Worm (Caenorhabditis elegans) whole organism, L4 larva: Measurements from ENCODE around the gene gcy-34.

Experiments used
- D1046.2 ChIP-seq: fragments of 200-800 bp; sonication (Bioruptor generic); IDR thresholded peaks from 2 replicates; pipeline ENCODE4 v1.3.6; 2022; ENCODE audit warnings: missing genetic modification characterization, missing compliant biosample characterization
- F44E2.7 ChIP-seq: fragments of 200-800 bp; sonication (Bioruptor generic); IDR thresholded peaks from 2 replicates; pipeline ENCODE4 v2.1.2; 2022; ENCODE audit warnings: missing genetic modification characterization, missing compliant biosample characterization
- T26A8.4 ChIP-seq: fragments of 200-800 bp; sonication (Bioruptor generic); IDR thresholded peaks from 2 replicates; pipeline ENCODE4 v1.3.6; 2022; ENCODE audit warnings: missing genetic modification characterization, missing compliant biosample characterization
- ZK546.5 ChIP-seq, 2 experiments: sonication (generic microtip); optimal IDR thresholded peaks; 2 replicates each; lab custom pipeline; 2017; ENCODE audit warnings: missing biosample characterization in 2 of 2, missing genetic modification characterization in 2 of 2
- aha-1 ChIP-seq: fragments of 150-350 bp; peaks from one replicate; lab custom pipeline; 2014; ENCODE audit warnings: missing biosample characterization, missing genetic modification characterization
- aly-2 ChIP-seq: sonication (generic microtip); optimal IDR thresholded peaks from 2 replicates; lab custom pipeline; 2018; ENCODE audit warnings: missing biosample characterization, missing genetic modification characterization
- ama-1 ChIP-seq: fragments of 150-350 bp; optimal IDR thresholded peaks from 2 replicates; lab custom pipeline; 2014; ENCODE audit warnings: inconsistent platforms, mixed read lengths
- ceh-28 ChIP-seq: fragments of 150-350 bp; optimal IDR thresholded peaks from 2 replicates; lab custom pipeline; 2014; ENCODE audit warnings: missing biosample characterization, missing genetic modification reagents, missing genetic modification characterization
- ces-1 ChIP-seq: fragments of 150-350 bp; sonication (generic microtip); optimal IDR thresholded peaks from 4 replicates; lab custom pipeline; 2014; ENCODE audit warnings: missing biosample characterization, missing genetic modification reagents, missing genetic modification characterization
- cey-2 ChIP-seq: sonication (generic microtip); optimal IDR thresholded peaks from 3 replicates; lab custom pipeline; 2017; ENCODE audit warnings: missing genetic modification characterization, mild to moderate bottlenecking, missing compliant biosample characterization, antibody characterized with exemption, borderline replicate concordance; ENCODE audit not compliant: insufficient read depth
- daf-16 ChIP-seq, 3 experiments: sonication (generic microtip); optimal IDR thresholded peaks; 2 replicates each; lab custom pipeline; 2016 to 2017; ENCODE audit warnings: missing genetic modification characterization in 3 of 3, missing genetic modification reagents in 3 of 3, mild to moderate bottlenecking in 2 of 3, missing compliant biosample characterization in 2 of 3, missing biosample characterization in 1 of 3, moderate library complexity in 1 of 3
- daf-8 ChIP-seq: fragments of 200-800 bp; sonication (Bioruptor generic); IDR thresholded peaks from 2 replicates; pipeline ENCODE4 v1.3.6; 2022; ENCODE audit warnings: missing genetic modification characterization, missing compliant biosample characterization
- dmd-8 ChIP-seq: fragments of 200-800 bp; sonication (Bioruptor generic); IDR thresholded peaks from 2 replicates; pipeline ENCODE4 v1.3.6; 2022; ENCODE audit warnings: missing genetic modification characterization, missing compliant biosample characterization
- dmd-9 ChIP-seq: fragments of 200-800 bp; sonication (Bioruptor generic); IDR thresholded peaks from 2 replicates; pipeline ENCODE4 v1.3.6; 2022; ENCODE audit warnings: missing genetic modification reagents, missing genetic modification characterization, missing compliant biosample characterization
- duxl-1 ChIP-seq: sonication (generic microtip); optimal IDR thresholded peaks from 2 replicates; lab custom pipeline; 2016; ENCODE audit warnings: mild to moderate bottlenecking, missing genetic modification characterization, moderate library complexity, missing compliant biosample characterization; ENCODE audit not compliant: poor library complexity
- dve-1 ChIP-seq: sonication (generic microtip); optimal IDR thresholded peaks from 2 replicates; lab custom pipeline; 2017; ENCODE audit warnings: antibody characterized with exemption, mild to moderate bottlenecking, missing genetic modification characterization, missing compliant biosample characterization; ENCODE audit not compliant: insufficient read depth
- hlh-11 ChIP-seq: fragments of 200-800 bp; sonication (Bioruptor generic); optimal IDR thresholded peaks from 2 replicates; lab custom pipeline; 2018; ENCODE audit warnings: mild to moderate bottlenecking, missing genetic modification characterization, missing compliant biosample characterization
- hlh-30 ChIP-seq: sonication (generic microtip); optimal IDR thresholded peaks from 2 replicates; lab custom pipeline; 2017; ENCODE audit warnings: antibody characterized with exemption, mild to moderate bottlenecking, missing genetic modification characterization, missing compliant biosample characterization; ENCODE audit not compliant: insufficient read depth
- lin-1 ChIP-seq: fragments of 200-800 bp; sonication (Bioruptor generic); IDR thresholded peaks from 2 replicates; pipeline ENCODE4 v1.3.6; 2022; ENCODE audit warnings: missing genetic modification reagents, missing genetic modification characterization, missing compliant biosample characterization
- lin-13 ChIP-seq: fragments of 150-350 bp; optimal IDR thresholded peaks from 2 replicates; lab custom pipeline; 2014; ENCODE audit warnings: missing biosample characterization, missing genetic modification reagents, missing genetic modification characterization
- lsy-2 ChIP-seq, 2 experiments: fragments of 150-350 bp in 1 of 2; sonication (generic microtip) in 1 of 2; optimal IDR thresholded peaks; 2 replicates each; lab custom pipeline; 2014 to 2017; ENCODE audit warnings: missing biosample characterization in 2 of 2, missing genetic modification characterization in 2 of 2
- mep-1 ChIP-seq: fragments of 150-350 bp; sonication (generic microtip); optimal IDR thresholded peaks from 3 replicates; lab custom pipeline; 2014; ENCODE audit warnings: missing biosample characterization, missing genetic modification characterization
- mxl-3 ChIP-seq: fragments of 200-800 bp; sonication (Bioruptor generic); optimal IDR thresholded peaks from 2 replicates; lab custom pipeline; 2018; ENCODE audit warnings: mild to moderate bottlenecking, missing genetic modification characterization, missing compliant biosample characterization
- nhr-10 ChIP-seq: fragments of 150-350 bp; optimal IDR thresholded peaks from 2 replicates; lab custom pipeline; 2014; ENCODE audit warnings: missing biosample characterization, missing genetic modification characterization
- nhr-11 ChIP-seq: fragments of 150-350 bp; optimal IDR thresholded peaks from 2 replicates; lab custom pipeline; 2014; ENCODE audit warnings: missing biosample characterization, missing genetic modification characterization
- nhr-25 ChIP-seq: sonication (generic microtip); optimal IDR thresholded peaks from 2 replicates; lab custom pipeline; 2017; ENCODE audit warnings: missing genetic modification characterization, mild to moderate bottlenecking, missing compliant biosample characterization, antibody characterized with exemption, moderate library complexity, borderline replicate concordance; ENCODE audit not compliant: insufficient read depth
- nhr-28 ChIP-seq: fragments of 150-350 bp; optimal IDR thresholded peaks from 2 replicates; lab custom pipeline; 2014; ENCODE audit warnings: missing biosample characterization, missing genetic modification characterization
- nhr-42 ChIP-seq: fragments of 200-800 bp; sonication (Bioruptor generic); IDR thresholded peaks from 2 replicates; pipeline ENCODE4 v1.3.6; 2022; ENCODE audit warnings: missing genetic modification characterization, missing compliant biosample characterization
- nhr-6 ChIP-seq: fragments of 150-350 bp; optimal IDR thresholded peaks from 2 replicates; lab custom pipeline; 2014; ENCODE audit warnings: missing biosample characterization, missing genetic modification characterization
- nhr-76 ChIP-seq: fragments of 150-350 bp; optimal IDR thresholded peaks from 2 replicates; lab custom pipeline; 2014; ENCODE audit warnings: missing biosample characterization, missing genetic modification characterization
- nhr-77 ChIP-seq: fragments of 150-350 bp; optimal IDR thresholded peaks from 2 replicates; lab custom pipeline; 2014; ENCODE audit warnings: missing biosample characterization, missing genetic modification characterization
- pqm-1 ChIP-seq: sonication (generic microtip); optimal IDR thresholded peaks from 2 replicates; lab custom pipeline; 2017; ENCODE audit warnings: missing biosample characterization, missing genetic modification characterization
- saeg-2 ChIP-seq: fragments of 200-800 bp; sonication (Bioruptor generic); IDR thresholded peaks from 2 replicates; pipeline ENCODE4 v1.3.6; 2022; ENCODE audit warnings: missing genetic modification reagents, missing genetic modification characterization, missing compliant biosample characterization
- set-16 ChIP-seq: fragments of 200-800 bp; sonication (Bioruptor generic); IDR thresholded peaks from 2 replicates; pipeline ENCODE4 v1.3.6; 2022; ENCODE audit warnings: missing genetic modification reagents, missing genetic modification characterization, missing compliant biosample characterization
- tag-97 ChIP-seq: fragments of 200-800 bp; sonication (Bioruptor generic); IDR thresholded peaks from 2 replicates; pipeline ENCODE4 v1.3.6; 2022; ENCODE audit warnings: missing genetic modification characterization, missing compliant biosample characterization
- unc-39 ChIP-seq: sonication (generic microtip); optimal IDR thresholded peaks from 2 replicates; lab custom pipeline; 2017; ENCODE audit warnings: missing biosample characterization, missing genetic modification characterization
- unc-62 ChIP-seq, 3 experiments: fragments of 150-350 bp in 1 of 3; sonication (generic microtip); optimal IDR thresholded peaks in 2 of 3; peaks in 1 of 3; 1 replicate in 1 of 3; 2 replicates in 2 of 3; lab custom pipeline; 2014 to 2017; ENCODE audit warnings: missing biosample characterization in 3 of 3, missing genetic modification characterization in 3 of 3, missing genetic modification reagents in 3 of 3, missing genotype in 1 of 3
- zag-1 ChIP-seq: fragments of 150-350 bp; optimal IDR thresholded peaks from 2 replicates; lab custom pipeline; 2014; ENCODE audit warnings: missing biosample characterization, missing genetic modification characterization
- zip-2 ChIP-seq: fragments of 150-350 bp; optimal IDR thresholded peaks from 2 replicates; lab custom pipeline; 2014; ENCODE audit warnings: missing biosample characterization, missing genetic modification characterization
- ztf-11 ChIP-seq: fragments of 150-350 bp; optimal IDR thresholded peaks from 2 replicates; lab custom pipeline; 2014; ENCODE audit warnings: missing biosample characterization, missing genetic modification characterization
- ztf-7 ChIP-seq: fragments of 150-350 bp; optimal IDR thresholded peaks from 2 replicates; lab custom pipeline; 2014; ENCODE audit warnings: missing biosample characterization, missing genetic modification characterization

gcy-34 gene

ce11 chrV:13390936-13391335 lies 5.2 kb upstream of the gcy-34 start:
- TF ChIP-seq zag-1 (no peak), mxl-3 (peak; percentile 20), T26A8.4 (GFP tag; lab: Robert Waterston, UW) (no peak), nhr-28 (tag; lab: Kevin White, UChicago) (peak; percentile 27), dmd-8 (GFP tag; lab: Robert Waterston, UW) (0 out of 2 replicates have a peak, but pooled peaks have one; percentile 46), tag-97 (GFP tag; lab: Robert Waterston, UW) (no peak), hlh-30 (tag; lab: Kevin White, UChicago) (peak; percentile 21), aly-2 (tag; lab: Kevin White, UChicago) (no peak), ceh-28 (tag; lab: Kevin White, UChicago) (no peak), lsy-2 (tag; optimal IDR thresholded peaks at IDR 0.05; lab: Kevin White, UChicago) (peak in 1 of 2 experiments; percentile 11), ztf-11 (tag; lab: Kevin White, UChicago) (no peak)

- TF ChIP-seq ztf-7 (tag; lab: Kevin White, UChicago) (no peak), aha-1 (tag; lab: Kevin White, UChicago) (peak; percentile 73), unc-39 (no peak), nhr-28 (tag; lab: Kevin White, UChicago) (peak; percentile 77), mep-1 (tag; lab: Kevin White, UChicago) (peak; percentile 2), nhr-25 (tag; lab: Kevin White, UChicago) (peak; percentile 25), duxl-1 (tag; lab: Kevin White, UChicago) (no peak), set-16 (GFP tag; lab: Robert Waterston, UW) (no peak)
- TF ChIP-seq, all 104 proteins: peak for 4
Observed at ce11 chrV:13389454-13389853, 3.8 kb upstream of the gcy-34 start.

ce11 chrV:13388961-13389360 lies 3.3 kb upstream of the gcy-34 start:
- TF ChIP-seq dmd-8 (GFP tag; lab: Robert Waterston, UW) = 0 out of 2 replicates have a peak, but pooled peaks have one; percentile 51
- TF ChIP-seq unc-62 (GFP tag; optimal IDR thresholded peaks at IDR 0.05 in 1 of 2; lab: Kevin White, UChicago) = peak in 1 of 2 experiments; percentile 92
- no peak for TF ChIP-seq unc-62 (tag; optimal IDR thresholded peaks at IDR 0.05; lab: Kevin White, UChicago)
- TF ChIP-seq lin-1 = no peak

ce11 chrV:13387472-13387871 lies 1.8 kb upstream of the gcy-34 start:
- TF ChIP-seq zip-2 (tag; lab: Kevin White, UChicago) (no peak), aha-1 (tag; lab: Kevin White, UChicago) (peak; percentile 94)
- TF ChIP-seq, all 104 proteins: peak for 1

- TF ChIP-seq ces-1 = no peak
- TF ChIP-seq pqm-1 (tag; lab: Kevin White, UChicago) = peak; percentile 60
- no peak for TF ChIP-seq nhr-77 (tag; lab: Kevin White, UChicago)
- no peak for TF ChIP-seq daf-16 (GFP tag; optimal IDR thresholded peaks at IDR 0.05; lab: Kevin White, UChicago)
- TF ChIP-seq daf-16 (tag; optimal IDR thresholded peaks at IDR 0.05; lab: Kevin White, UChicago) = peak; percentile 57
- TF ChIP-seq dve-1 = peak; percentile 60
- TF ChIP-seq ama-1 (lab: Kevin White, UChicago) = no peak
- no peak for TF ChIP-seq saeg-2 (GFP tag; lab: Robert Waterston, UW)
- TF ChIP-seq nhr-6 (tag; lab: Kevin White, UChicago) = peak; percentile 46
- TF ChIP-seq nhr-28 (tag; lab: Kevin White, UChicago) = peak; percentile 38
- peak; percentile 24 for TF ChIP-seq hlh-11 (tag; lab: Kevin White, UChicago)
- TF ChIP-seq, all 104 proteins: peak for 6
Observed at ce11 chrV:13380980-13381379, 4.7 kb downstream of the gcy-34 start, which contains the start of gene cpz-2. Gene cpz-2 (plus strand): TSS chrV:13381189.

- peak; percentile 22 to 34 for TF ChIP-seq lsy-2 (tag; optimal IDR thresholded peaks at IDR 0.05; lab: Kevin White, UChicago)
- TF ChIP-seq daf-8 = no peak
- no peak for TF ChIP-seq nhr-11 (tag; lab: Kevin White, UChicago)
- no peak for TF ChIP-seq nhr-77 (tag; lab: Kevin White, UChicago)
- peak; percentile 64 for TF ChIP-seq mep-1 (tag; lab: Kevin White, UChicago)
- no peak for TF ChIP-seq lin-13 (GFP tag; lab: Kevin White, UChicago)
- TF ChIP-seq ZK546.5 (tag; optimal IDR thresholded peaks at IDR 0.05; lab: Kevin White, UChicago) = no peak
- TF ChIP-seq nhr-42 (GFP tag; lab: Robert Waterston, UW) = no peak
- no peak for TF ChIP-seq ztf-11 (tag; lab: Kevin White, UChicago)
- TF ChIP-seq dmd-9 = no peak
- no peak for TF ChIP-seq F44E2.7 (GFP tag; lab: Robert Waterston, UW)
- no peak for TF ChIP-seq nhr-76
- no peak for TF ChIP-seq D1046.2 (GFP tag; lab: Robert Waterston, UW)
- no peak for TF ChIP-seq tag-97 (GFP tag; lab: Robert Waterston, UW)
- TF ChIP-seq cey-2 (tag; lab: Kevin White, UChicago) = peak; percentile 73
- no peak for TF ChIP-seq dmd-8 (GFP tag; lab: Robert Waterston, UW)
- peak; percentile 85 for TF ChIP-seq mxl-3
- peak; percentile 14 for TF ChIP-seq nhr-10 (tag; lab: Kevin White, UChicago)
Observed at ce11 chrV:13380178-13380577, 5.5 kb downstream of the gcy-34 start, which contains the start of gene ifbp-1. Gene ifbp-1 (minus strand): TSS chrV:13380262.
